Worm (Caenorhabditis elegans) whole organism, L2 larva: ENCODE measurements around the gene F14F8.14.

Source experiments
- ceh-16 ChIP-seq: fragments of 150-350 bp; optimal IDR thresholded peaks from 2 replicates; lab custom pipeline; 2014; ENCODE audit warnings: missing biosample characterization, missing genetic modification characterization
- egl-27 ChIP-seq: sonication (generic microtip); optimal IDR thresholded peaks from 3 replicates; lab custom pipeline; 2017; ENCODE audit warnings: missing biosample characterization, missing genetic modification reagents, missing genetic modification characterization
- elt-3 ChIP-seq: sonication (generic microtip); optimal IDR thresholded peaks from 2 replicates; lab custom pipeline; 2017; ENCODE audit warnings: missing biosample characterization, missing genetic modification characterization
- lin-13 ChIP-seq: fragments of 150-350 bp; optimal IDR thresholded peaks from 2 replicates; lab custom pipeline; 2014; ENCODE audit warnings: missing biosample characterization, missing genetic modification reagents, missing genetic modification characterization
- mab-5 ChIP-seq: fragments of 150-350 bp; optimal IDR thresholded peaks from 2 replicates; lab custom pipeline; 2014; ENCODE audit warnings: missing biosample characterization, missing genetic modification characterization
- mdl-1 ChIP-seq, 2 experiments: fragments of 150-350 bp in 1 of 2; sonication (generic microtip) in 1 of 2; optimal IDR thresholded peaks; 2 replicates each; lab custom pipeline; 2017; ENCODE audit warnings: missing biosample characterization in 2 of 2, missing genetic modification characterization in 2 of 2
- nhr-11 ChIP-seq: fragments of 150-350 bp; optimal IDR thresholded peaks from 2 replicates; lab custom pipeline; 2014; ENCODE audit warnings: missing biosample characterization, missing genetic modification characterization
- nhr-12 ChIP-seq: fragments of 150-350 bp; optimal IDR thresholded peaks from 2 replicates; lab custom pipeline; 2014; ENCODE audit warnings: missing biosample characterization, missing genetic modification characterization
- nhr-25 ChIP-seq: fragments of 150-350 bp; sonication (generic microtip); optimal IDR thresholded peaks from 3 replicates; lab custom pipeline; 2014; ENCODE audit warnings: missing biosample characterization, missing genetic modification characterization
- nhr-77 ChIP-seq: fragments of 150-350 bp; optimal IDR thresholded peaks from 2 replicates; lab custom pipeline; 2014; ENCODE audit warnings: missing biosample characterization, missing genetic modification characterization
- snpc-4 ChIP-seq: fragments of 150-350 bp; optimal IDR thresholded peaks from 2 replicates; lab custom pipeline; 2014; ENCODE audit warnings: missing biosample characterization, missing genetic modification characterization
- unc-39 ChIP-seq: fragments of 150-350 bp; optimal IDR thresholded peaks from 2 replicates; lab custom pipeline; 2014; ENCODE audit warnings: missing biosample characterization, missing genetic modification characterization
- unc-55 ChIP-seq: fragments of 150-350 bp; sonication (generic microtip); optimal IDR thresholded peaks from 3 replicates; lab custom pipeline; 2014; ENCODE audit warnings: missing biosample characterization, missing genetic modification reagents, missing genetic modification characterization
- unc-62 ChIP-seq: fragments of 150-350 bp; optimal IDR thresholded peaks from 2 replicates; lab custom pipeline; 2014; ENCODE audit warnings: missing biosample characterization, missing genetic modification reagents, missing genetic modification characterization

- no peak for TF ChIP-seq nhr-11 (tag; lab: Kevin White, UChicago)
- TF ChIP-seq unc-39 (tag; lab: Kevin White, UChicago): no peak
- TF ChIP-seq mab-5 (tag; lab: Kevin White, UChicago): no peak
- no peak for TF ChIP-seq elt-3 (tag; lab: Kevin White, UChicago)
- no peak for TF ChIP-seq lin-13 (GFP tag; lab: Kevin White, UChicago)
- TF ChIP-seq nhr-12 (tag; lab: Kevin White, UChicago): no peak
- TF ChIP-seq unc-62: no peak
- no peak for TF ChIP-seq egl-27 (tag; lab: Kevin White, UChicago)
- TF ChIP-seq nhr-25: no peak
- TF ChIP-seq ceh-16: no peak
- no peak for TF ChIP-seq snpc-4
- TF ChIP-seq mdl-1 (tag; optimal IDR thresholded peaks at IDR 0.05; lab: Kevin White, UChicago): no peak
- no peak for TF ChIP-seq nhr-77
- TF ChIP-seq unc-55 (GFP tag; lab: Kevin White, UChicago): no peak
Measured at ce11 chrV:16694538-16694937, 28.0 kb upstream of the F14F8.14 start, which contains the start of gene srz-101.
